Worm (Caenorhabditis elegans) whole organism, L2 larva: Measurements from ENCODE around the gene sun-1.

ENCODE experiments used
- ceh-82 ChIP-seq: fragments of 150-350 bp; optimal IDR thresholded peaks from 2 replicates; lab custom pipeline; 2014; ENCODE audit warnings: missing biosample characterization, missing genetic modification characterization
- gmeb-1 ChIP-seq: fragments of 150-350 bp; optimal IDR thresholded peaks from 2 replicates; lab custom pipeline; 2014; ENCODE audit warnings: missing biosample characterization, missing genetic modification characterization
- mab-5 ChIP-seq: fragments of 150-350 bp; optimal IDR thresholded peaks from 2 replicates; lab custom pipeline; 2014; ENCODE audit warnings: missing biosample characterization, missing genetic modification characterization
- nhr-11 ChIP-seq: fragments of 150-350 bp; optimal IDR thresholded peaks from 2 replicates; lab custom pipeline; 2014; ENCODE audit warnings: missing biosample characterization, missing genetic modification characterization
- sem-4 ChIP-seq: fragments of 150-350 bp; optimal IDR thresholded peaks from 2 replicates; lab custom pipeline; 2014; ENCODE audit warnings: missing biosample characterization, missing genetic modification reagents, missing genetic modification characterization
- sma-3 ChIP-seq: sonication (generic microtip); optimal IDR thresholded peaks from 2 replicates; lab custom pipeline; 2016; ENCODE audit warnings: missing genetic modification reagents, missing genetic modification characterization, missing compliant biosample characterization
- snpc-4 ChIP-seq: fragments of 150-350 bp; optimal IDR thresholded peaks from 2 replicates; lab custom pipeline; 2014; ENCODE audit warnings: missing biosample characterization, missing genetic modification characterization
- unc-62 ChIP-seq: fragments of 150-350 bp; optimal IDR thresholded peaks from 2 replicates; lab custom pipeline; 2014; ENCODE audit warnings: missing biosample characterization, missing genetic modification reagents, missing genetic modification characterization
- zag-1 ChIP-seq: fragments of 150-350 bp; optimal IDR thresholded peaks from 2 replicates; lab custom pipeline; 2014; ENCODE audit warnings: missing biosample characterization, missing genetic modification characterization
- ztf-4 ChIP-seq: fragments of 150-350 bp; optimal IDR thresholded peaks from 2 replicates; lab custom pipeline; 2014; ENCODE audit warnings: missing biosample characterization, missing genetic modification characterization

- TF ChIP-seq unc-62 (GFP tag; lab: Kevin White, UChicago) (no peak), ceh-82 (no peak), nhr-11 (no peak), zag-1 (tag; lab: Kevin White, UChicago) (no peak), ztf-4 (tag; lab: Kevin White, UChicago) (no peak), mab-5 (peak; percentile 28), sma-3 (GFP tag; lab: Kevin White, UChicago) (peak; percentile 43), gmeb-1 (tag; lab: Kevin White, UChicago) (peak; percentile 60), snpc-4 (peak; percentile 36), sem-4 (tag; lab: Kevin White, UChicago) (no peak)
Measured at ce11 chrV:13176117-13176753, 17.1 kb downstream of the sun-1 start, which contains the start of gene him-17.
